Worm (Caenorhabditis elegans) whole organism, midembryonic: ENCODE data around the gene lurp-4.

Experiments
- cog-1 ChIP-seq: sonication (generic microtip); optimal IDR thresholded peaks from 2 replicates; lab custom pipeline; 2016; ENCODE audit warnings: missing genetic modification characterization, missing compliant biosample characterization
- flt-1 ChIP-seq: fragments of 200-800 bp; sonication (Bioruptor generic); IDR thresholded peaks from 2 replicates; pipeline ENCODE4 v1.3.6; 2022; ENCODE audit warnings: missing genetic modification characterization, missing compliant biosample characterization
- klf-2 ChIP-seq: fragments of 200-800 bp; sonication (Bioruptor generic); conservative IDR thresholded peaks from 2 replicates; pipeline ENCODE4 v1.3.6; 2022; ENCODE audit warnings: missing genetic modification reagents, missing genetic modification characterization, missing compliant biosample characterization
- med-1 ChIP-seq: sonication (generic microtip); optimal IDR thresholded peaks from 2 replicates; lab custom pipeline; 2017; ENCODE audit warnings: missing genetic modification characterization, mild to moderate bottlenecking, missing compliant biosample characterization, antibody characterized with exemption, missing genetic modification reagents; ENCODE audit not compliant: insufficient read depth
- ref-1 ChIP-seq: fragments of 200-800 bp; sonication (Bioruptor generic); conservative IDR thresholded peaks from 2 replicates; pipeline ENCODE4 v1.3.6; 2022; ENCODE audit warnings: missing genetic modification reagents, missing genetic modification characterization, missing compliant biosample characterization
- tab-1 ChIP-seq: fragments of 200-800 bp; sonication (Bioruptor generic); IDR thresholded peaks from 2 replicates; pipeline ENCODE4 v1.3.6; 2022; ENCODE audit warnings: missing genetic modification characterization, missing compliant biosample characterization
- ztf-23 ChIP-seq: fragments of 200-800 bp; sonication (Bioruptor generic); IDR thresholded peaks from 2 replicates; pipeline ENCODE4 v1.3.6; 2022; ENCODE audit warnings: missing genetic modification reagents, missing genetic modification characterization, missing compliant biosample characterization
- ztf-29 ChIP-seq: fragments of 200-800 bp; sonication (Bioruptor generic); IDR thresholded peaks from 2 replicates; pipeline ENCODE4 v1.3.6; 2022; ENCODE audit warnings: missing genetic modification reagents, missing genetic modification characterization, missing compliant biosample characterization

ce11 chrV:13085227-13085640 is 7.2 kb upstream of the lurp-4 start:
- TF ChIP-seq ztf-23 (GFP tag; lab: Robert Waterston, UW) (no peak), flt-1 (GFP tag; lab: Robert Waterston, UW) (no peak), tab-1 (no peak), cog-1 (tag; lab: Kevin White, UChicago) (no peak), klf-2 (GFP tag; lab: Robert Waterston, UW) (no peak), ztf-29 (GFP tag; lab: Robert Waterston, UW) (no peak), med-1 (GFP tag; lab: Kevin White, UChicago) (no peak), ref-1 (GFP tag; lab: Robert Waterston, UW) (no peak)
